Worm (Caenorhabditis elegans): Measurements from ENCODE around the gene T20B3.1.

Gene T20B3.1

DNA sequence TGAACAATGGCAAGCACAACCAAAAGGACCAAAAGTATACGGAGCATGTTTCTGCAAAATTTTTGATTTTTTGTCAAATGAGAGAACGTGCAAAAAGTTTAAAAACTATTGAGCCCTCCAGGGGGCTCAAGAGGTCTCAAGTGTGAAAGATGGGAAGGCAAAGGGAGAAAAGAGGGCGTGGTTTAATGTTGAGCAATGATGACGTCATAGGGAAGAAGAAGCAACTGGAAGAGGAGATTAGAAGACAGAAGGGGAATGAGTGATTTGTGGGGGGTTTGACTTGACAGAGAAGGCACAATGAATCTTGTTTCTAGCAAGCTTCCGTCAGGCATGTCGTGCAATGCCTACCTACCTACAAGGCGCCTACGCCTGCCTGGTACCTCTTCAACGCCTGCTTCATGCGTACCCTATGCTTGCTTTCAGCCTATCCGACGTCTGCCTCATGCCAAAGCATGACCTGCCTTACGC, 5.9 kb downstream of the T20B3.1 start, which contains the start of gene T20B3.14:
TSS of gene T20B3.14 (minus strand) at position 51 of the 468 bp plus-strand sequence.
- TF ChIP-seq B0336.3 (GFP tag; IDR thresholded peaks at IDR 0.05) (no peak), F49E8.2 (tag; optimal IDR thresholded peaks at IDR 0.05; ENCODE audit: insufficient read depth) (no peak), F37B4.10 (GFP tag; IDR thresholded peaks at IDR 0.05) (0 out of 2 replicates have a peak, but pooled peaks have one; percentile 89), ceh-100 (GFP tag; IDR thresholded peaks at IDR 0.05) (no peak), nfya-1 (tag; optimal IDR thresholded peaks at IDR 0.05; ENCODE audit: borderline replicate concordance, insufficient read depth) (no peak), hrde-1 (tag; optimal IDR thresholded peaks at IDR 0.05; ENCODE audit: borderline replicate concordance) (no peak), die-1 (tag; optimal IDR thresholded peaks at IDR 0.05) (no peak)

- no peak for TF ChIP-seq lsl-1 (GFP tag; optimal IDR thresholded peaks at IDR 0.05)
- TF ChIP-seq B0019.2 (GFP tag; conservative IDR thresholded peaks at IDR 0.05): no peak
- no peak for TF ChIP-seq bed-2 (GFP tag; IDR thresholded peaks at IDR 0.05)
- TF ChIP-seq K12H6.12 (tag; optimal IDR thresholded peaks at IDR 0.05): no peak
Measured at ce11 chrV:16827485-16827884, 12.1 kb downstream of the T20B3.1 start, which contains the start of gene srh-216. Gene srh-216, minus strand, starts transcription at chrV:16827585.

DNA sequence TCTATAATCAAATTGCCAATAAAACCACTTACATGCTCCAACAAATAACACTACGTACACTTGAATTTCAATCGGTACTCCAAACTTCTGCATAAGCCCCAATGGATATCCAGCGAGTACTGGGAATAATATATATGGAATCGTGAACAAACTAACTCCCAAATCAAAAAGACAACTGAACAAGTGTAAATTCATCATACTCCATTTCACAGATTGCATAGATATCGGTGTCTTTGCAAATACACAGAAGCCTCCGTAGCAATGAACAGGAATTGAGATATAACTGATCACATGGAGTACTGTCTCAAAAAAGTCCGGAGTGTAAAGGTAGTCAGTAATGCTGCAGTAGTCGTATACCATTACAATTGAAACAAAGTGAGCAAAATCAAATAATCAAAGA, 14.0 kb downstream of the T20B3.1 start, which contains the start of gene srh-214:
TSS of gene srh-214 (minus strand) at position 360 of the 400 bp plus-strand sequence.
- TF ChIP-seq dpl-1 (GFP tag; optimal IDR thresholded peaks at IDR 0.05) (no peak), nhr-120 (GFP tag; IDR thresholded peaks at IDR 0.05) (no peak), lin-40 (tag; optimal IDR thresholded peaks at IDR 0.05) (no peak), ZK185.1 (tag; optimal IDR thresholded peaks at IDR 0.05; ENCODE audit: poor library complexity, severe bottlenecking) (no peak), F37B4.10 (GFP tag; IDR thresholded peaks at IDR 0.05) (no peak)

DNA sequence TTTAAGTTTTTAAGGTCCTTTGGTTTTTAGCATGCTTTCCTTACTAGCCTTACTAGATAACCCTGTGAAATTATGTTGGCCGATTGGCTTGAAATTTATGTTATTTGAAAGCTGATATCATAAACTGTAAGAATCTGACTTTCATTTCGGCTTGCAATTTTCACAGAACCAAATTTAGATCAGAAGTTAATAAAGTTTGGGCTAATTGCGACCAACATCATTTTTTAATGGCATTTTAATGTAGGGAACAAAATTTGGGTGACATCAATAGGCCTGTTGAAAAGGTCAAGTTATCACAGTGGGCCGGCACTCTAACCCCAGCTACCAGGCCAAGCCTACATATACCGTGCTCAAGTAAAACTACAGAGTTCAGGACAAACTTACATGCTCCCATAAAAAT, 15.9 kb downstream of the T20B3.1 start:
- no peak for TF ChIP-seq cebp-1 (GFP tag; IDR thresholded peaks at IDR 0.05)
- TF ChIP-seq cebp-1 (tag; optimal IDR thresholded peaks at IDR 0.05): no peak
- no peak for TF ChIP-seq pha-4 (tag; optimal IDR thresholded peaks at IDR 0.05)
- TF ChIP-seq unc-130 (GFP tag; optimal IDR thresholded peaks at IDR 0.05): no peak
- no peak for TF ChIP-seq madf-3 (GFP tag; IDR thresholded peaks at IDR 0.05)
- TF ChIP-seq aptf-3 (GFP tag; IDR thresholded peaks at IDR 0.05): no peak
- no peak for TF ChIP-seq lsy-27 (tag; optimal IDR thresholded peaks at IDR 0.05; ENCODE audit: borderline replicate concordance, insufficient read depth)
- no peak for TF ChIP-seq F22D6.2 (tag; optimal IDR thresholded peaks at IDR 0.05)
- no peak for TF ChIP-seq hmg-1.2 (GFP tag; IDR thresholded peaks at IDR 0.05)
- TF ChIP-seq ceh-40 (GFP tag; IDR thresholded peaks at IDR 0.05): no peak
- TF ChIP-seq let-607 (tag; optimal IDR thresholded peaks at IDR 0.05): no peak

DNA sequence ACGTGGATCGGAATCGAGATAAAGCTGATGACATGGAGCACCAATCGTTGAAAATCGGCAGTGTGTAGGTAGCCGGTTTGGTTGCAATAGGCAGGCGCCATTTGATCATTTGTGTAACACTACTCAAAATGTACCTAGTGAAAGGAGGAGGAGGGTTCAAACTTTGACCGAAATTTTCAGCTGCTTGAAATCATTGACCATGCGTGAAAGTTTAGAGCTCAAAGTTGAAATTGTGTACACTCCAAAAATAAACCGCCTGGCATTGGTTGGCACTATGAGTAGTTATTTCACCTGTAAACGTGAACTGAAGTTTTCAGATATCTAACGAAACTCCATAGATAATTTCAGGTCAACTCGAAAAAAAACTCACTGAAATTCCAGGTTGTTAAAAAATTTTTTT, 16.6 kb downstream of the T20B3.1 start, which contains the start of gene srh-215:
TSS of gene srh-215 (minus strand) at position 101 of the 400 bp plus-strand sequence.
- TF ChIP-seq akir-1 (GFP tag; optimal IDR thresholded peaks at IDR 0.05) (no peak), hlh-12 (tag; optimal IDR thresholded peaks at IDR 0.05) (no peak), die-1 (tag; optimal IDR thresholded peaks at IDR 0.05) (no peak), lin-26 (GFP tag; IDR thresholded peaks at IDR 0.05) (no peak), nfya-2 (GFP tag; IDR thresholded peaks at IDR 0.05) (no peak), T07F8.4 (tag; optimal IDR thresholded peaks at IDR 0.05) (no peak), attf-3 (GFP tag; conservative IDR thresholded peaks at IDR 0.05) (no peak), rcor-1 (GFP tag; IDR thresholded peaks at IDR 0.05) (no peak), sptf-2 (GFP tag; optimal IDR thresholded peaks at IDR 0.05) (no peak), F39B2.1 (GFP tag; IDR thresholded peaks at IDR 0.05) (no peak), gei-17 (GFP tag; optimal IDR thresholded peaks at IDR 0.05) (no peak), K12H6.12 (tag; optimal IDR thresholded peaks at IDR 0.05) (no peak), egl-18 (GFP tag; IDR thresholded peaks at IDR 0.05) (no peak), snpc-1.1 (tag; optimal IDR thresholded peaks at IDR 0.05; ENCODE audit: insufficient read depth) (no peak)

Data from whole organism, young adult.